Worm (Caenorhabditis elegans) whole organism, early embryonic: ENCODE data around the gene rab-39.

ENCODE experiments used
- B0310.2 ChIP-seq: sonication (generic microtip); optimal IDR thresholded peaks from 2 replicates; lab custom pipeline; 2016; ENCODE audit warnings: mild to moderate bottlenecking, missing genetic modification characterization, missing compliant biosample characterization
- F13C5.2 ChIP-seq: sonication (generic microtip); optimal IDR thresholded peaks from 2 replicates; lab custom pipeline; 2017; ENCODE audit warnings: mild to moderate bottlenecking, missing genetic modification characterization, inconsistent platforms, missing compliant biosample characterization
- aly-1 ChIP-seq: sonication (generic microtip); optimal IDR thresholded peaks from 2 replicates; lab custom pipeline; 2016; ENCODE audit warnings: missing genetic modification characterization, missing compliant biosample characterization
- ama-1 ChIP-seq: fragments of 150-350 bp; optimal IDR thresholded peaks from 2 replicates; lab custom pipeline; 2014
- ceh-13 ChIP-seq: fragments of 200-800 bp; sonication (Bioruptor generic); optimal IDR thresholded peaks from 2 replicates; lab custom pipeline; 2018; ENCODE audit warnings: mild to moderate bottlenecking, missing genetic modification characterization, missing compliant biosample characterization
- ceh-36 ChIP-seq: sonication (generic microtip); optimal IDR thresholded peaks from 2 replicates; lab custom pipeline; 2016; ENCODE audit warnings: missing genetic modification characterization, inconsistent platforms, missing compliant biosample characterization
- ets-7 ChIP-seq: sonication (generic microtip); optimal IDR thresholded peaks from 2 replicates; lab custom pipeline; 2016; ENCODE audit warnings: missing genotype, missing genetic modification characterization, missing compliant biosample characterization
- flt-1 ChIP-seq: fragments of 200-800 bp; sonication (Bioruptor generic); IDR thresholded peaks from 2 replicates; pipeline ENCODE4 v1.3.6; 2022; ENCODE audit warnings: missing genetic modification characterization, missing compliant biosample characterization
- hmbx-1 ChIP-seq: sonication (generic microtip); optimal IDR thresholded peaks from 2 replicates; lab custom pipeline; 2016; ENCODE audit warnings: mild to moderate bottlenecking, missing genetic modification characterization, missing compliant biosample characterization
- hmg-4 ChIP-seq: fragments of 200-800 bp; sonication (Bioruptor generic); optimal IDR thresholded peaks from 2 replicates; lab custom pipeline; 2018; ENCODE audit warnings: mild to moderate bottlenecking, missing genetic modification characterization, missing compliant biosample characterization
- hnd-1 ChIP-seq: sonication (generic microtip); optimal IDR thresholded peaks from 2 replicates; lab custom pipeline; 2016; ENCODE audit warnings: missing genetic modification characterization, missing compliant biosample characterization
- pes-1 ChIP-seq: fragments of 200-800 bp; sonication (Bioruptor generic); IDR thresholded peaks from 2 replicates; pipeline ENCODE4 v1.3.6; 2022; ENCODE audit warnings: missing genetic modification reagents, missing genetic modification characterization, missing compliant biosample characterization
- scrt-1 ChIP-seq: fragments of 200-800 bp; sonication (Bioruptor generic); IDR thresholded peaks from 2 replicates; pipeline ENCODE4 v1.3.6; 2022; ENCODE audit warnings: missing genetic modification characterization, missing compliant biosample characterization
- sea-1 ChIP-seq: fragments of 200-800 bp; sonication (Bioruptor generic); conservative IDR thresholded peaks from 2 replicates; pipeline ENCODE4 v1.3.6; 2022; ENCODE audit warnings: missing genetic modification characterization, missing compliant biosample characterization
- tbx-11 ChIP-seq: fragments of 200-800 bp; sonication (Bioruptor generic); IDR thresholded peaks from 2 replicates; pipeline ENCODE4 v1.3.6; 2022; ENCODE audit warnings: missing genetic modification characterization, missing compliant biosample characterization
- tbx-37 ChIP-seq: fragments of 200-800 bp; sonication (Bioruptor generic); conservative IDR thresholded peaks from 2 replicates; pipeline ENCODE4 v1.3.6; 2022; ENCODE audit warnings: missing genetic modification reagents, missing genetic modification characterization, missing compliant biosample characterization
- tra-4 ChIP-seq: sonication (generic microtip); optimal IDR thresholded peaks from 2 replicates; lab custom pipeline; 2017; ENCODE audit warnings: missing genetic modification characterization, missing compliant biosample characterization

rab-39 gene

DNA sequence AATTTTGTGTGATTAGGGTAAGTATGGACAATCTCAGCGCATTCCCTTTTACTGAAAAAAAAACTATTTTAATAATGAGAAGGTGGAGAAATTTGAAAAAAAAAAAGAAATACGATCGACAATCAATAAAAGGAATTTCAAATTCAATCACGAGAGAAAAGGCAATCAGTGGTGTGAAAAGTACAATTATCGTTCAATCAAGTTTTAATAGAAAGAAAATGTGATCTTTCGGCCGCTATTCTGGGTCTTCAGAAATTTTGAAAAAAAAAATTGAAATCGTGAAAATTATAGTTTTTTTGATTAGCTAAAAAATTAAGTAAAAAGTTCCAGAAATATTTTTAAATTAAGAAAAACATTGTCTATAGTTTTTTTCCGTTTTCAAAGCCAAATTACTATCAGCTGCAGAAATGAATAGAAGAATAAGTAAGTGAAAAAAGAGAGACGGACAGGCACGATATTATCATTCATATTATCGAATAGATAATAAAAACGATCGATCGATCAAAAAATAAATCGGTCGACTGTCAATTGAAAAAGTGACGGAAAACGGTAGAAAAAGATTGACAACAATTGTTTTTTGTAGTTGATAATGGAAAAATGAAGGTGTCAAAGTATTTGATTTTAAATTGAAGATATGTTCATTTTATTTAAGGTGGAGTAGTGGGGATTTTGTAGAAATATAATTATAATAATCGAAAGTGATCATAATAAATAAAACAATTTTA, 42.5 kb downstream of the rab-39 start, which contains the start of gene gldi-3:
gldi-3 (minus strand) TSS at position 51 of the 725 bp plus-strand sequence.
- no peak for TF ChIP-seq ceh-13 (GFP tag; lab: Kevin White, UChicago)
- no peak for TF ChIP-seq aly-1 (tag; lab: Kevin White, UChicago)

DNA sequence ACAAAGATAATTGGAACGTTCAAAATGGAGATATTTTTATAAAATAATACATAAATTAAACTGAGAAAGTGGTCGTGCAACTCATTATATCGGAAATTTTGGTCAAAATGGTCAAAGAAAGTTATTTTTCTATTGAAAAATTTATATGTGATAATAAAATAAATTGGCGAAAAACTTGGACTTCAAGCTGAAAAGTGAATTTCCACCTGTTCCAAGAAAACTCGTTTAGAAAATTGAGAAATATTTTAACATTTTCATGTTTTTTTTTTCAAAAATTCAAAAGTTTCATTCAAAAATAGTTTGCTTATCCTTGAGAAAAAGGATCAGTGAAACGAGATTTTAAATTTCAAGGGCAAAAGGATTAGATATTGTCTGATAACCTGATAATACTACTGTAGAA, 43.7 kb downstream of the rab-39 start:
- no peak for TF ChIP-seq aly-1 (tag; lab: Kevin White, UChicago)
- TF ChIP-seq sea-1 (GFP tag; lab: Robert Waterston, UW), result no peak
- TF ChIP-seq tbx-11, result no peak
- TF ChIP-seq ceh-13 (GFP tag; lab: Kevin White, UChicago), result no peak
- TF ChIP-seq pes-1, result no peak
- no peak for TF ChIP-seq tbx-37 (GFP tag; lab: Robert Waterston, UW)
- TF ChIP-seq hmg-4, result no peak
- TF ChIP-seq tra-4 (tag; lab: Kevin White, UChicago), result no peak
- no peak for TF ChIP-seq ama-1 (lab: Kevin White, UChicago)
- no peak for TF ChIP-seq hnd-1 (tag; lab: Kevin White, UChicago)
- TF ChIP-seq ets-7 (tag; lab: Kevin White, UChicago), result no peak
- no peak for TF ChIP-seq ceh-36 (tag; lab: Kevin White, UChicago)
- no peak for TF ChIP-seq F13C5.2 (tag; lab: Kevin White, UChicago)
- TF ChIP-seq B0310.2, result no peak

DNA sequence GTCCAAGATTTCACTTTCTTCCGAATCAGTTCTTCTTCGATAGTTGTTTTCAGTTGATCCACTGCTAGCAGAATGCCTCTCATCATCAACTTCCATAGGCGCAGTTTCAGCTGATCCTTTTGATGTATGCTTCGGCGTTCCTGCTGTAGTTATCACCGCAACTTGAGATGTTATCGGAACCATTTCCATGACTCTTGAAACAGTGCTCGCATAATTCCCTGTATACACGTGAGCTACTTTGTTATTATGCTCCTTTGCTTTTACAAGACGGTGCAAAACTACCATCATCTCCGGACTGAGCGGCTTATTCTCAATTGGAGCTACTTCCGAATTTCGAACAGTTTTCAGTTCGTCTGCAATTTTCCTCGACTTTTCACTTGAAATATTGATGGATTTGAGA, 45.6 kb downstream of the rab-39 start:
- TF ChIP-seq F13C5.2 (tag; lab: Kevin White, UChicago), result no peak
- no peak for TF ChIP-seq ets-7 (tag; lab: Kevin White, UChicago)
- TF ChIP-seq pes-1, result no peak
- no peak for TF ChIP-seq ama-1 (lab: Kevin White, UChicago)
- no peak for TF ChIP-seq flt-1
- no peak for TF ChIP-seq tbx-37 (GFP tag; lab: Robert Waterston, UW)
- TF ChIP-seq aly-1 (tag; lab: Kevin White, UChicago), result no peak
- no peak for TF ChIP-seq sea-1 (GFP tag; lab: Robert Waterston, UW)

DNA sequence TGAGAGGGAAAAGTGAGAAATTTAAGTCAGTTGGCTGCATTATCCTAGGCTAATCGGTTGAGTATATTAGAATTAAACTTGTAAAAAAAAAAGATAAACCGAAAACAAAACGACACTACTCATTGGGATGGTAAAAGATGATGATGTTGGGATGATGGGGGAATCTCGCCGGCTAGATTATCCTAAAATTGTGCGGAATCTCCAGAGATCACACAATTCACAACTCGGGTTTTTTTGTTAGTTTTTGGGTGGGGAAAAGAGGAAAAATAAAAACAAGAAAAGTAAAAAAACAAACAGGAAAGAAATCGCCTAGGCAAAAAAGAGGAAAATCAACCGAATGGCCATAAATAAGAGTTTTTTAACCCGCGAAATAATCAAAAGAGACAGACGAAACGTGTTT, 47.5 kb downstream of the rab-39 start:
- TF ChIP-seq ceh-13 (GFP tag; lab: Kevin White, UChicago) (no peak), F13C5.2 (tag; lab: Kevin White, UChicago) (no peak), ets-7 (tag; lab: Kevin White, UChicago) (no peak), flt-1 (no peak), scrt-1 (GFP tag; lab: Robert Waterston, UW) (no peak), hmg-4 (no peak), B0310.2 (no peak), hmbx-1 (tag; lab: Kevin White, UChicago) (no peak), sea-1 (GFP tag; lab: Robert Waterston, UW) (no peak), pes-1 (no peak), tra-4 (tag; lab: Kevin White, UChicago) (no peak), tbx-37 (GFP tag; lab: Robert Waterston, UW) (no peak), tbx-11 (no peak)

DNA sequence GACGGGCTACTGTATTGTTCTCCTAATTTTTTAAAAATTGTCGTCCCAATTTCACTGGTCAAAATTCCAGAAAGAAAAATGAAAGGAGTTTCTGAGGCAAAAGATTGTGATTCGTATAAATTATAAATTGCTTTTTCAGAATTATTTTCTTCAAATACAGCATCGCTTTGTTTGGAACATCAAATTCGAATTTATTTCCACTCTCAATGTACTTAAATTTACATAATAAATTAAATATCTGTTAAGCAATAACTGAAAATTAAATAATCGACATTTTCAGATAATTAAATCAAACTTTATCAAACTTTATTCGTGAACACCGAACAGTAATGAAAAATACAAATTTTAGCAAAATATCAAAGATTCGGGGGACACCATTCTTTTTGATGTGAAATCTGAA, 48.0 kb downstream of the rab-39 start:
- TF ChIP-seq scrt-1 (GFP tag; lab: Robert Waterston, UW) (no peak), aly-1 (tag; lab: Kevin White, UChicago) (no peak), pes-1 (no peak), B0310.2 (no peak), tbx-11 (no peak), flt-1 (no peak), tbx-37 (GFP tag; lab: Robert Waterston, UW) (no peak), hmg-4 (no peak)

DNA sequence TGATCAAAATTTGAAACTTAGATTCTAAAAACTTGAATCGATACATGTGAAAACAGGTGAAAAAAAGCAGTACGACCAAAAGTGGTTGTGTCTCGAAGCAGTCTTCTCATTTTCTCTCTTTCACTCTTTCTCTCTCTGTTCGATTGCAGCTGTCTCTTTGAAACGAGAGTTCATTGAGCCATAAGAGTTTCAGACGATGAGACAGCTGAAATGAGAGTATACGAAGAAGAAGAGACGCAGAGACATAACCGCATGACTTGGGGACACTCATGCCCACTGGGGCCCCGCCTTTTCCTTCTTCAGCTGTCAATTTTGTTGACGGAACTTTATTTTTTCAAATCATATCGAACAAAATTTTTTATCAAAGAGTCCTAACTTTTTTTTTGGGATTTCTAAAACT, 48.7 kb downstream of the rab-39 start:
- TF ChIP-seq F13C5.2 (tag; lab: Kevin White, UChicago) (peak; percentile 38), tra-4 (tag; lab: Kevin White, UChicago) (no peak), ceh-13 (GFP tag; lab: Kevin White, UChicago) (no peak), hmbx-1 (tag; lab: Kevin White, UChicago) (no peak), B0310.2 (no peak), sea-1 (GFP tag; lab: Robert Waterston, UW) (no peak), ceh-36 (tag; lab: Kevin White, UChicago) (no peak), hmg-4 (peak; percentile 59), tbx-11 (no peak), scrt-1 (GFP tag; lab: Robert Waterston, UW) (no peak), ama-1 (lab: Kevin White, UChicago) (no peak), hnd-1 (tag; lab: Kevin White, UChicago) (no peak), aly-1 (tag; lab: Kevin White, UChicago) (no peak), ets-7 (tag; lab: Kevin White, UChicago) (no peak), tbx-37 (GFP tag; lab: Robert Waterston, UW) (no peak), pes-1 (no peak), flt-1 (peak; percentile 12; the same call in 1 of the 2 replicates)

DNA sequence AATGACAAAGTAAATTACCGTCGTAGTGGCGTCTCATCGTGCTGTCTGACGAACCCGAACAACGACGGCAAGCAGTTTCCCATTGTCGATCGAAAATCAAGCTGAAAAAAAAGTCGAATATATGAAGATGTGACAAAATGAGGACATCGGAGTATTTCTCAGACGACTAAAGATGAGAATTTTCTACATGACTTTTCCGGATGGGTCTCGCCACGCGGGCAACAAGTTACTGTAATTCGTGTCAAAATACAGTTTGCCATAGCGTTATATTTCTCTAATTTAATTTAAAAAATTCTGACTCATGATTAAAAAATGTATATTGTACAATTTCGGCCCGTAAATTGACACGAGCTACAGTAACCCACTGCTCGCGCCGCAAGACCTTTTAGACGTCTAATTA, 49.8 kb downstream of the rab-39 start, which contains the start of gene C01G6.4:
C01G6.4 (minus strand) TSS at position 101 of the 400 bp plus-strand sequence.
- no peak for TF ChIP-seq F13C5.2 (tag; lab: Kevin White, UChicago)
